Worm (Caenorhabditis elegans) whole organism, mixed stage, embryonic: ENCODE results near the gene str-6.

Experiments
- drap-1 ChIP-seq: fragments of 200-800 bp; sonication (Bioruptor generic); optimal IDR thresholded peaks from 3 replicates; lab custom pipeline; 2018; ENCODE audit warnings: mild to moderate bottlenecking, missing genetic modification characterization, missing compliant biosample characterization
- unc-62 ChIP-seq: fragments of 150-350 bp; optimal IDR thresholded peaks from 2 replicates; lab custom pipeline; 2014; ENCODE audit warnings: missing biosample characterization, missing genetic modification reagents, missing genetic modification characterization

- no peak for TF ChIP-seq unc-62
- TF ChIP-seq drap-1 (GFP tag; lab: Kevin White, UChicago) = no peak
These were observed 19.0 kb upstream of the str-6 start, which contains the start of gene F57A10.4 for ce11 chrV:15769072-15769471.
